Fruit fly (Drosophila melanogaster): ENCODE data around the gene CG6333.

The CG6333 gene

dm6 chr3L:17532197-17532596 is 46.2 kb upstream of the CG6333 start (continued):
- peak; percentile 60 for TF ChIP-seq CG12391 (tag; optimal IDR thresholded peaks at IDR 0.05)
- TF ChIP-seq Hmr (GFP tag; optimal IDR thresholded peaks at IDR 0.05), result peak; percentile 23
- peak; percentile 24 for TF ChIP-seq bcd (GFP tag; optimal IDR thresholded peaks at IDR 0.05)
- TF ChIP-seq hkb (optimal IDR thresholded peaks at IDR 0.05), result no peak
- peak; percentile 42; the same call in 1 of the 2 replicates for TF ChIP-seq hkb (GFP tag; IDR thresholded peaks at IDR 0.05)
- peak; percentile 19 for TF ChIP-seq fd96Cb (tag; optimal IDR thresholded peaks at IDR 0.05)
- TF ChIP-seq CG9609 (GFP tag; optimal IDR thresholded peaks at IDR 0.05), result no peak
- TF ChIP-seq gfzf (GFP tag; optimal IDR thresholded peaks at IDR 0.05), result no peak
- peak; percentile 4 for TF ChIP-seq Fer3 (tag; optimal IDR thresholded peaks at IDR 0.05)
- TF ChIP-seq CG1024 (GFP tag; IDR thresholded peaks at IDR 0.05), result 0 out of 2 replicates have a peak, but pooled peaks have one; percentile 4
- no peak for TF ChIP-seq rib (GFP tag; IDR thresholded peaks at IDR 0.05)
- TF ChIP-seq CG11247 (GFP tag; IDR thresholded peaks at IDR 0.05), result 0 out of 2 replicates have a peak, but pooled peaks have one; percentile 24
- 0 out of 2 replicates have a peak, but pooled peaks have one; percentile 22 for TF ChIP-seq CG3847 (GFP tag; IDR thresholded peaks at IDR 0.05)
- peak; percentile 56 for TF ChIP-seq CG10979 (tag; optimal IDR thresholded peaks at IDR 0.05)
- peak; percentile 49 for TF ChIP-seq CG15601 (tag; optimal IDR thresholded peaks at IDR 0.05)
- no peak for TF ChIP-seq lov (optimal IDR thresholded peaks at IDR 0.05)
- no peak for TF ChIP-seq lov (GFP tag; IDR thresholded peaks at IDR 0.05)
- TF ChIP-seq slbo (GFP tag; IDR thresholded peaks at IDR 0.05), result peak; percentile 54
- no peak for TF ChIP-seq CG4328 (GFP tag; optimal IDR thresholded peaks at IDR 0.05)
- TF ChIP-seq CG4424 (GFP tag; optimal IDR thresholded peaks at IDR 0.05), result peak; percentile 24
- TF ChIP-seq lilli (GFP tag; optimal IDR thresholded peaks at IDR 0.05), result peak; percentile 52
- TF ChIP-seq Camta (GFP tag; optimal IDR thresholded peaks at IDR 0.05), result peak; percentile 11
- peak; percentile 83 for TF ChIP-seq Blimp-1 (GFP tag; optimal IDR thresholded peaks at IDR 0.05)
- peak; percentile 1 for TF ChIP-seq CG12104 (GFP tag; optimal IDR thresholded peaks at IDR 0.05)
- peak; percentile 60 for TF ChIP-seq CG18262 (tag; optimal IDR thresholded peaks at IDR 0.05)
- peak in 1 of 2 experiments; percentile 73 for TF ChIP-seq bsh (GFP tag; optimal IDR thresholded peaks at IDR 0.05)
- TF ChIP-seq unpg (GFP tag; optimal IDR thresholded peaks at IDR 0.05), result peak; percentile 57
- peak; percentile 36 for TF ChIP-seq Hsf (GFP tag; optimal IDR thresholded peaks at IDR 0.05)
- peak; percentile 58 for TF ChIP-seq CG2712 (tag; optimal IDR thresholded peaks at IDR 0.05)
- TF ChIP-seq esg (GFP tag; conservative IDR thresholded peaks at IDR 0.05), result peak; percentile 25; the same call in 1 of the 2 replicates
- TF ChIP-seq Dip2 (GFP tag; IDR thresholded peaks at IDR 0.05), result no peak
- peak; percentile 11 for TF ChIP-seq CG15011 (GFP tag; optimal IDR thresholded peaks at IDR 0.05)
- TF ChIP-seq CG8388 (GFP tag; optimal IDR thresholded peaks at IDR 0.05), result peak; percentile 54
- TF ChIP-seq CG7556 (GFP tag; optimal IDR thresholded peaks at IDR 0.05), result peak; percentile 41
- no peak for TF ChIP-seq CG11398 (GFP tag; optimal IDR thresholded peaks at IDR 0.05)
- peak; percentile 20 for TF ChIP-seq Xbp1 (GFP tag; optimal IDR thresholded peaks at IDR 0.05)
- TF ChIP-seq chm (GFP tag; IDR thresholded peaks at IDR 0.05), result peak; percentile 47; the same call in 1 of the 2 replicates
- no peak for TF ChIP-seq ken (GFP tag; IDR thresholded peaks at IDR 0.05)
- no peak for TF ChIP-seq so (GFP tag; IDR thresholded peaks at IDR 0.05)
- TF ChIP-seq Hr3 (GFP tag; optimal IDR thresholded peaks at IDR 0.05), result peak; percentile 6
- TF ChIP-seq CG17361 (GFP tag; IDR thresholded peaks at IDR 0.05), result peak; percentile 51; the same call in 2 of the 3 replicates
- TF ChIP-seq nmo (GFP tag; optimal IDR thresholded peaks at IDR 0.05), result peak; percentile 49
- no peak for TF ChIP-seq yki (optimal IDR thresholded peaks at IDR 0.05)
- no peak for TF ChIP-seq Trl (optimal IDR thresholded peaks at IDR 0.05)
- TF ChIP-seq Trl (GFP tag; optimal IDR thresholded peaks at IDR 0.05), result peak; percentile 7
- no peak for TF ChIP-seq corto (GFP tag; optimal IDR thresholded peaks at IDR 0.05)
- peak; percentile 51 for TF ChIP-seq PHDP (tag; optimal IDR thresholded peaks at IDR 0.05)
- 0 out of 2 replicates have a peak, but pooled peaks have one; percentile 46 for TF ChIP-seq Awh (GFP tag; IDR thresholded peaks at IDR 0.05)
- no peak for TF ChIP-seq CG4360 (GFP tag; IDR thresholded peaks at IDR 0.05)
- TF ChIP-seq abd-A (tag; optimal IDR thresholded peaks at IDR 0.05), result peak; percentile 17
- no peak for TF ChIP-seq CG9437 (GFP tag; optimal IDR thresholded peaks at IDR 0.05)
- 0 out of 2 replicates have a peak, but pooled peaks have one; percentile 20 for TF ChIP-seq CG31441 (GFP tag; IDR thresholded peaks at IDR 0.05)

All from whole organism, embryonic.